Worm (Caenorhabditis elegans): ENCODE data around the gene W09D10.4.

ce11 chrIII:10755480-10756066 lies 39.6 kb upstream of the W09D10.4 start, which contains the start of gene hpl-2:
- TF ChIP-seq ceh-6 (GFP tag; optimal IDR thresholded peaks at IDR 0.05) (no peak), nhr-11 (tag; optimal IDR thresholded peaks at IDR 0.05) (no peak), sox-4 (tag; optimal IDR thresholded peaks at IDR 0.05) (no peak), pqm-1 (tag; optimal IDR thresholded peaks at IDR 0.05) (no peak), F13H6.1 (tag; optimal IDR thresholded peaks at IDR 0.05) (no peak), ceh-9 (tag; optimal IDR thresholded peaks at IDR 0.05) (no peak), hlh-6 (tag; optimal IDR thresholded peaks at IDR 0.05) (no peak), mec-3 (tag; optimal IDR thresholded peaks at IDR 0.05; ENCODE audit: borderline replicate concordance) (no peak), lin-11 (tag; optimal IDR thresholded peaks at IDR 0.05) (no peak), pha-4 (tag; optimal IDR thresholded peaks at IDR 0.05) (no peak), pag-3 (tag; optimal IDR thresholded peaks at IDR 0.05; ENCODE audit: borderline replicate concordance) (no peak), fkh-10 (GFP tag; optimal IDR thresholded peaks at IDR 0.05) (no peak), tbx-2 (tag; optimal IDR thresholded peaks at IDR 0.05) (no peak)
